In the genomic region with DNA sequence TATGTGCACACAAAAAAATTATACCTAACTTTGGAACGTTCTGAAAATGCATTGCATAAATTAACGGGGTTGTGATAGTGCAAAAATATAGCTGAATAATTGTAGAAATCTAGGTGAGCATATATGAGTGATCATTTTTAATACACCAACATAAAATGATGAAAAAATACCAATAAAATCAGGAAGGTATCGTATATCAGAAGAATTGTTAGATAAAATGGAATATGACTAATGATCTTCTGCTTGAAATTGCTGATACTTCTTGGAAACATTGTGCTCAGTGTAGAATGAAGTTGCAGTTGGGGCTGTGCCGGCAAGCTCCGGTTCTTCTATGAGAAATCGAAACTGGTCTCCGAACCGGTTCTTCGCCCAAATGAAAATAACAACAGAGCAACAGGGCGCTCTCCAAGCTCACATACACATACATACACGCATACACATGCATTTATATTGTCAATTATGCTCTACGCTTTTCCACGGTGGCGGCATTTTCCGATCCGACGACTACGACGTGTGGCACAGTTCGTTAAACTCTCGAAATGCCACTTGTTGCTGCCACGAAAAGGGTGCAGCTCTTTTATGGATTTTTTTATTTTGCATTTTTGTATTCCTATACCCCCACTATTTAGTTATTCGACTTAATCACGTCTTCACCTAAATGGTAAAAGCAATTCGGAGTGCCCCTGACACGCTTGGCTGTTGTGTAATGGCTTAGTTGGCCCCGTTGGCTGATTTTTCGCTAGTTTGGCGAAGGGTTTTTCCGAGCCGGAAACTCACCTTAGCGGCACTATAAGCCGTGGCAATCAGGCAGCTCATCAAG, we compare ENCODE assay signal across 1 fruit fly cellular context.
A peak's percentile ranks its signal among the peaks of the same experiment; 100 is the strongest.
TF ChIP-seq lines count a peak whose summit lies in the region.

No protein-coding gene starts in this region.

TF ChIP-seq in whole organism, embryonic, 481 proteins besides CTCF, POLR2A, EP300 and RAD21 (continued from another document and continues in another):
- TF ChIP-seq gcm2 (GFP tag; optimal IDR thresholded peaks at IDR 0.05; lab: Kevin White, UChicago) (peak; percentile 82), dan (GFP tag; IDR thresholded peaks at IDR 0.05; lab: Robert Waterston, UW) (peak; percentile 65; the same call in 1 of the 2 replicates), trem (tag; optimal IDR thresholded peaks at IDR 0.05; lab: Kevin White, UChicago) (peak; percentile 88), CG30020 (tag; optimal IDR thresholded peaks at IDR 0.05; lab: Kevin White, UChicago) (peak; percentile 69), CG8478 (optimal IDR thresholded peaks at IDR 0.05; lab: Kevin White, UChicago) (no peak), CG12769 (tag; optimal IDR thresholded peaks at IDR 0.05; lab: Kevin White, UChicago) (peak; percentile 85), jing (GFP tag; optimal IDR thresholded peaks at IDR 0.05; lab: Kevin White, UChicago) (peak; percentile 77), Stat92E (GFP tag; optimal IDR thresholded peaks at IDR 0.05; lab: Kevin White, UChicago) (peak in 1 of 3 experiments; percentile 45), CG7372 (GFP tag; IDR thresholded peaks at IDR 0.05; lab: Robert Waterston, UW) (peak; percentile 79), lola (GFP tag; optimal IDR thresholded peaks at IDR 0.05; lab: Kevin White, UChicago) (peak in 1 of 3 experiments; percentile 94), B-H2 (GFP tag; optimal IDR thresholded peaks at IDR 0.05; lab: Kevin White, UChicago) (peak; percentile 19), repo (GFP tag; optimal IDR thresholded peaks at IDR 0.05; lab: Kevin White, UChicago) (peak; percentile 69), hb (GFP tag; IDR thresholded peaks at IDR 0.05; lab: Robert Waterston, UW; ENCODE audit: partially characterized antibody) (no peak), bab2 (GFP tag; optimal IDR thresholded peaks at IDR 0.05; lab: Kevin White, UChicago) (peak; percentile 87), twi (tag; optimal IDR thresholded peaks at IDR 0.05; lab: Kevin White, UChicago) (peak; percentile 80), CG12071 (GFP tag; optimal IDR thresholded peaks at IDR 0.05; lab: Kevin White, UChicago) (peak; percentile 75), sna (GFP tag; IDR thresholded peaks at IDR 0.05; lab: Robert Waterston, UW; ENCODE audit: partially characterized antibody) (no peak; the same call in 1 of the 2 replicates), HHEX (GFP tag; optimal IDR thresholded peaks at IDR 0.05; lab: Kevin White, UChicago) (peak; percentile 84), CG2875 (GFP tag; optimal IDR thresholded peaks at IDR 0.05; lab: Kevin White, UChicago) (peak; percentile 86), CG1832 (GFP tag; optimal IDR thresholded peaks at IDR 0.05; lab: Kevin White, UChicago) (no peak), CG16815 (GFP tag; optimal IDR thresholded peaks at IDR 0.05; lab: Kevin White, UChicago) (peak; percentile 87), Ssrp (tag; optimal IDR thresholded peaks at IDR 0.05; lab: Kevin White, UChicago) (peak; percentile 92), Abd-B (GFP tag; optimal IDR thresholded peaks at IDR 0.05; lab: Kevin White, UChicago) (peak; percentile 92), CG10267 (tag; optimal IDR thresholded peaks at IDR 0.05; lab: Kevin White, UChicago) (peak; percentile 84), tll (GFP tag; optimal IDR thresholded peaks at IDR 0.05; lab: Kevin White, UChicago) (no peak), Dbx (GFP tag; IDR thresholded peaks at IDR 0.05; lab: Robert Waterston, UW) (peak; percentile 42; the same call in 1 of the 3 replicates), CG2120 (GFP tag; optimal IDR thresholded peaks at IDR 0.05; lab: Kevin White, UChicago) (peak; percentile 92), Mrtf (GFP tag; IDR thresholded peaks at IDR 0.05; lab: Robert Waterston, UW) (peak; percentile 67; the same call in 1 of the 3 replicates), CG10959 (GFP tag; IDR thresholded peaks at IDR 0.05; lab: Robert Waterston, UW) (peak; percentile 32), ind (GFP tag; optimal IDR thresholded peaks at IDR 0.05; lab: Kevin White, UChicago) (peak; percentile 86), Hand (GFP tag; optimal IDR thresholded peaks at IDR 0.05; lab: Kevin White, UChicago) (peak; percentile 68), gce (GFP tag; IDR thresholded peaks at IDR 0.05; lab: Robert Waterston, UW) (peak; percentile 81; the same call in 2 of the 3 replicates), Doc3 (GFP tag; IDR thresholded peaks at IDR 0.05; lab: Robert Waterston, UW; ENCODE audit: partially characterized antibody) (no peak), CG17612 (GFP tag; IDR thresholded peaks at IDR 0.05; lab: Robert Waterston, UW) (peak; percentile 54), hth (optimal IDR thresholded peaks at IDR 0.05; lab: Kevin White, UChicago) (no peak), hkb (optimal IDR thresholded peaks at IDR 0.05; lab: Kevin White, UChicago) (no peak), hkb (GFP tag; IDR thresholded peaks at IDR 0.05; lab: Robert Waterston, UW) (peak; percentile 89), CG7745 (tag; optimal IDR thresholded peaks at IDR 0.05; lab: Kevin White, UChicago) (no peak), CG9437 (GFP tag; optimal IDR thresholded peaks at IDR 0.05; lab: Kevin White, UChicago) (peak; percentile 88), Fer2 (tag; optimal IDR thresholded peaks at IDR 0.05; lab: Kevin White, UChicago) (peak; percentile 27), Hr51 (GFP tag; optimal IDR thresholded peaks at IDR 0.05; lab: Kevin White, UChicago) (peak; percentile 86 to 93), sug (tag; optimal IDR thresholded peaks at IDR 0.05; lab: Kevin White, UChicago) (peak; percentile 76), jumu (GFP tag; optimal IDR thresholded peaks at IDR 0.05; lab: Kevin White, UChicago) (peak; percentile 81), CG9727 (GFP tag; optimal IDR thresholded peaks at IDR 0.05; lab: Kevin White, UChicago) (peak; percentile 91), da (GFP tag; optimal IDR thresholded peaks at IDR 0.05; lab: Kevin White, UChicago) (peak; percentile 76), cad (GFP tag; optimal IDR thresholded peaks at IDR 0.05; lab: Kevin White, UChicago) (no peak), Meics (GFP tag; optimal IDR thresholded peaks at IDR 0.05; lab: Kevin White, UChicago) (peak; percentile 88), ac (GFP tag; optimal IDR thresholded peaks at IDR 0.05; lab: Kevin White, UChicago) (peak; percentile 6), Dp (GFP tag; optimal IDR thresholded peaks at IDR 0.05; lab: Kevin White, UChicago) (no peak), Tbp (GFP tag; optimal IDR thresholded peaks at IDR 0.05; lab: Kevin White, UChicago) (no peak), insv (GFP tag; optimal IDR thresholded peaks at IDR 0.05; lab: Kevin White, UChicago) (peak; percentile 6 to 47), sr (GFP tag; IDR thresholded peaks at IDR 0.05; lab: Robert Waterston, UW) (no peak), CG8944 (GFP tag; optimal IDR thresholded peaks at IDR 0.05; lab: Kevin White, UChicago) (peak; percentile 86), ase (GFP tag; IDR thresholded peaks at IDR 0.05; lab: Robert Waterston, UW) (peak; percentile 66), CG33213 (GFP tag; optimal IDR thresholded peaks at IDR 0.05; lab: Kevin White, UChicago) (peak; percentile 65), sens (GFP tag; lab: Kevin White, UChicago) (peak; percentile 99), scrt (GFP tag; optimal IDR thresholded peaks at IDR 0.05; lab: Kevin White, UChicago) (peak; percentile 42), CG1024 (GFP tag; IDR thresholded peaks at IDR 0.05; lab: Robert Waterston, UW) (peak; percentile 64; the same call in 1 of the 2 replicates), ems (GFP tag; optimal IDR thresholded peaks at IDR 0.05; lab: Kevin White, UChicago) (peak; percentile 73), CG30431 (GFP tag; optimal IDR thresholded peaks at IDR 0.05; lab: Kevin White, UChicago) (peak; percentile 84), CG18619 (GFP tag; optimal IDR thresholded peaks at IDR 0.05; lab: Kevin White, UChicago) (peak; percentile 89), D (optimal IDR thresholded peaks at IDR 0.05; lab: Kevin White, UChicago) (no peak), D (GFP tag; optimal IDR thresholded peaks at IDR 0.05; lab: Kevin White, UChicago) (peak; percentile 80), hbn (GFP tag; IDR thresholded peaks at IDR 0.05; lab: Robert Waterston, UW; ENCODE audit: partially characterized antibody) (no peak), CG8765 (GFP tag; IDR thresholded peaks at IDR 0.05; lab: Robert Waterston, UW) (no peak; the same call in 1 of the 2 replicates), ssp (GFP tag; IDR thresholded peaks at IDR 0.05; lab: Robert Waterston, UW) (peak; percentile 68), prd (optimal IDR thresholded peaks at IDR 0.05; lab: Kevin White, UChicago) (no peak), prd (GFP tag; IDR thresholded peaks at IDR 0.05; lab: Robert Waterston, UW) (peak; percentile 89), Doc2 (GFP tag; IDR thresholded peaks at IDR 0.05; lab: Robert Waterston, UW) (no peak), Poxn (GFP tag; IDR thresholded peaks at IDR 0.05; lab: Robert Waterston, UW) (peak; percentile 39; the same call in 1 of the 2 replicates), CG6765 (GFP tag; optimal IDR thresholded peaks at IDR 0.05; lab: Kevin White, UChicago) (peak; percentile 79), trh (GFP tag; optimal IDR thresholded peaks at IDR 0.05; lab: Kevin White, UChicago) (peak; percentile 77), Lpt (GFP tag; optimal IDR thresholded peaks at IDR 0.05; lab: Kevin White, UChicago) (no peak), CG15479 (GFP tag; optimal IDR thresholded peaks at IDR 0.05; lab: Kevin White, UChicago) (no peak), gro (GFP tag; optimal IDR thresholded peaks at IDR 0.05; lab: Kevin White, UChicago) (peak; percentile 55), Atf-2 (GFP tag; optimal IDR thresholded peaks at IDR 0.05; lab: Kevin White, UChicago) (peak; percentile 91), ham (GFP tag; IDR thresholded peaks at IDR 0.05; lab: Robert Waterston, UW) (0 out of 2 replicates have a peak, but pooled peaks have one; percentile 32), emc (GFP tag; optimal IDR thresholded peaks at IDR 0.05; lab: Kevin White, UChicago) (peak; percentile 31), Hr39 (optimal IDR thresholded peaks at IDR 0.05; lab: Kevin White, UChicago) (no peak), salm (tag; optimal IDR thresholded peaks at IDR 0.05; lab: Kevin White, UChicago) (peak; percentile 77), CG1529 (GFP tag; optimal IDR thresholded peaks at IDR 0.05; lab: Kevin White, UChicago) (peak; percentile 89), sd (tag; optimal IDR thresholded peaks at IDR 0.05; lab: Kevin White, UChicago) (peak; percentile 73), CG18599 (GFP tag; optimal IDR thresholded peaks at IDR 0.05; lab: Kevin White, UChicago) (peak; percentile 79), BEAF-32 (GFP tag; optimal IDR thresholded peaks at IDR 0.05; lab: Kevin White, UChicago) (no peak), Dref (GFP tag; IDR thresholded peaks at IDR 0.05; lab: Robert Waterston, UW) (no peak), CG2199 (GFP tag; IDR thresholded peaks at IDR 0.05; lab: Robert Waterston, UW) (peak; percentile 85), CG4424 (GFP tag; optimal IDR thresholded peaks at IDR 0.05; lab: Kevin White, UChicago) (peak; percentile 86), Rfx (GFP tag; IDR thresholded peaks at IDR 0.05; lab: Robert Waterston, UW) (peak; percentile 86), dmrt99B (tag; optimal IDR thresholded peaks at IDR 0.05; lab: Kevin White, UChicago) (peak; percentile 96), Taf1 (GFP tag; IDR thresholded peaks at IDR 0.05; lab: Robert Waterston, UW) (peak; percentile 65; the same call in 1 of the 2 replicates), sima (GFP tag; optimal IDR thresholded peaks at IDR 0.05; lab: Kevin White, UChicago) (peak; percentile 57), CG11085 (GFP tag; IDR thresholded peaks at IDR 0.05; lab: Robert Waterston, UW) (no peak), CG1602 (GFP tag; optimal IDR thresholded peaks at IDR 0.05; lab: Kevin White, UChicago) (peak; percentile 91), CG4707 (GFP tag; optimal IDR thresholded peaks at IDR 0.05; lab: Kevin White, UChicago) (peak; percentile 66), CG17328 (GFP tag; IDR thresholded peaks at IDR 0.05; lab: Robert Waterston, UW) (peak; percentile 71), CG18011 (GFP tag; optimal IDR thresholded peaks at IDR 0.05; lab: Kevin White, UChicago) (peak; percentile 64), nmo (GFP tag; optimal IDR thresholded peaks at IDR 0.05; lab: Kevin White, UChicago) (peak; percentile 94), lab (GFP tag; optimal IDR thresholded peaks at IDR 0.05; lab: Kevin White, UChicago) (peak; percentile 88), CG6813 (GFP tag; optimal IDR thresholded peaks at IDR 0.05; lab: Kevin White, UChicago) (peak; percentile 73), ERR (GFP tag; optimal IDR thresholded peaks at IDR 0.05; lab: Kevin White, UChicago) (peak; percentile 52), cas (GFP tag; IDR thresholded peaks at IDR 0.05; lab: Robert Waterston, UW) (0 out of 2 replicates have a peak, but pooled peaks have one; percentile 41), gcm (GFP tag; optimal IDR thresholded peaks at IDR 0.05; lab: Kevin White, UChicago) (peak; percentile 90), CG5245 (GFP tag; optimal IDR thresholded peaks at IDR 0.05; lab: Kevin White, UChicago) (peak; percentile 61), CG17568 (GFP tag; optimal IDR thresholded peaks at IDR 0.05; lab: Kevin White, UChicago) (peak; percentile 85), gem (tag; optimal IDR thresholded peaks at IDR 0.05; lab: Kevin White, UChicago) (peak; percentile 96), MTF-1 (GFP tag; optimal IDR thresholded peaks at IDR 0.05; lab: Kevin White, UChicago; ENCODE audit: borderline replicate concordance) (peak; percentile 64), tin (GFP tag; optimal IDR thresholded peaks at IDR 0.05; lab: Kevin White, UChicago) (peak; percentile 80), CHES-1-like (GFP tag; optimal IDR thresholded peaks at IDR 0.05; lab: Kevin White, UChicago) (peak; percentile 89), wdn (GFP tag; IDR thresholded peaks at IDR 0.05; lab: Robert Waterston, UW) (peak; percentile 53; the same call in 1 of the 2 replicates), CG9797 (GFP tag; optimal IDR thresholded peaks at IDR 0.05; lab: Kevin White, UChicago) (no peak), BtbVII (GFP tag; optimal IDR thresholded peaks at IDR 0.05; lab: Kevin White, UChicago) (peak; percentile 75), gfzf (GFP tag; optimal IDR thresholded peaks at IDR 0.05; lab: Kevin White, UChicago) (no peak), CG30403 (GFP tag; optimal IDR thresholded peaks at IDR 0.05; lab: Kevin White, UChicago) (peak; percentile 95), otp (GFP tag; IDR thresholded peaks at IDR 0.05; lab: Robert Waterston, UW) (peak; percentile 72), CG14965 (GFP tag; optimal IDR thresholded peaks at IDR 0.05; lab: Kevin White, UChicago; ENCODE audit: borderline replicate concordance) (peak; percentile 5), en (GFP tag; optimal IDR thresholded peaks at IDR 0.05; lab: Kevin White, UChicago) (peak; percentile 86), ewg (GFP tag; optimal IDR thresholded peaks at IDR 0.05; lab: Kevin White, UChicago) (peak; percentile 84), mam (GFP tag; optimal IDR thresholded peaks at IDR 0.05; lab: Kevin White, UChicago) (peak; percentile 86), wor (GFP tag; IDR thresholded peaks at IDR 0.05; lab: Robert Waterston, UW) (peak; percentile 83), CG6254 (GFP tag; optimal IDR thresholded peaks at IDR 0.05; lab: Kevin White, UChicago) (peak; percentile 82)
